Worm (Caenorhabditis elegans) whole organism, young adult: Measurements from ENCODE around the gene F18E3.11.

Experiments
- B0336.3 ChIP-seq: fragments of 200-800 bp; sonication (Bioruptor generic); IDR thresholded peaks from 2 replicates; pipeline ENCODE4 v1.3.6; 2022; ENCODE audit warnings: missing genetic modification characterization, missing compliant biosample characterization
- F39B2.1 ChIP-seq: fragments of 200-800 bp; sonication (Bioruptor generic); IDR thresholded peaks from 2 replicates; pipeline ENCODE4 v1.3.6; 2022; ENCODE audit warnings: missing genetic modification reagents, missing genetic modification characterization, missing compliant biosample characterization
- K12H6.12 ChIP-seq: fragments of 200-800 bp; sonication (Bioruptor generic); optimal IDR thresholded peaks from 2 replicates; lab custom pipeline; 2018; ENCODE audit warnings: mild to moderate bottlenecking, missing genetic modification characterization, missing compliant biosample characterization
- Y79H2A.3 ChIP-seq: fragments of 200-800 bp; sonication (Bioruptor generic); conservative IDR thresholded peaks from 2 replicates; pipeline ENCODE4 v1.3.6; 2022; ENCODE audit warnings: missing genetic modification reagents, missing genetic modification characterization, missing compliant biosample characterization
- ama-1 ChIP-seq, 3 experiments: fragments of 150-350 bp in 1 of 3; sonication (generic microtip) in 2 of 3; optimal IDR thresholded peaks; 2 replicates each; lab custom pipeline; 2014 to 2018; ENCODE audit warnings: missing biosample characterization in 2 of 3, missing genetic modification characterization in 2 of 3, missing genetic modification reagents in 2 of 3
- athp-1 ChIP-seq: sonication (generic microtip); optimal IDR thresholded peaks from 2 replicates; lab custom pipeline; 2017; ENCODE audit warnings: mild to moderate bottlenecking, missing genetic modification characterization, missing compliant biosample characterization
- lir-1 ChIP-seq: fragments of 200-800 bp; sonication (Bioruptor generic); conservative IDR thresholded peaks from 2 replicates; pipeline ENCODE4 v1.3.6; 2022; ENCODE audit warnings: missing genetic modification reagents, missing genetic modification characterization, missing compliant biosample characterization
- snpc-3.4 ChIP-seq: sonication (generic microtip); optimal IDR thresholded peaks from 2 replicates; lab custom pipeline; 2017; ENCODE audit warnings: missing genetic modification characterization, mild to moderate bottlenecking, missing compliant biosample characterization, antibody characterized with exemption, moderate library complexity, missing genotype, missing genetic modification reagents
- tbp1 ChIP-seq: fragments of 200-800 bp; sonication (Bioruptor generic); optimal IDR thresholded peaks from 2 replicates; lab custom pipeline; 2018; ENCODE audit warnings: mild to moderate bottlenecking, missing genetic modification characterization, missing compliant biosample characterization
- unc-62 ChIP-seq: fragments of 150-350 bp; optimal IDR thresholded peaks from 2 replicates; lab custom pipeline; 2014; ENCODE audit warnings: missing biosample characterization, missing genetic modification reagents, missing genetic modification characterization
- ztf-18 ChIP-seq: sonication (generic microtip); optimal IDR thresholded peaks from 2 replicates; lab custom pipeline; 2016; ENCODE audit warnings: missing genotype, mild to moderate bottlenecking, missing genetic modification characterization, missing compliant biosample characterization
- ztf-28 ChIP-seq: fragments of 200-800 bp; sonication (Bioruptor generic); IDR thresholded peaks from 2 replicates; pipeline ENCODE4 v1.3.6; 2022; ENCODE audit warnings: missing genetic modification reagents, missing genetic modification characterization, missing compliant biosample characterization

DNA sequence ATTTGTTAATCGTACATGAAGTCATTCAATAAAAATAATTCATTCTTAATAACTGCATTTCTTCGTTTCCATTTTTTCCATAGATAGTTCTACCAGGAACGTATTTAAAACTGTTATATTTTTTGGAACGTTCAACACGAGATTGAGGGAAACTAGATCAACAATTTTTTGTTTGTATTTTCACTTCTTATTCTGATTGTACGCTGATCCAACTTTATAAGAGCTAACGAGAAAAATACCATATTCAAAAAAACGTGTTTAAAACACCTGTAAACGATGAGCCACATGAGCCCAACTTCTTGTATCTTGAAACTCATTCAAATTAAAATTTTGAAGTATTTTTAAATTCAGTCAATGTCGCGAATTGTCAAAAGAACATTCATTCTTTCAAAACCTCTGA lies 3.3 kb downstream of the F18E3.11 start:
- TF ChIP-seq B0336.3, result no peak
- no peak for TF ChIP-seq snpc-3.4 (tag; lab: Kevin White, UChicago)
- no peak for TF ChIP-seq K12H6.12
- TF ChIP-seq ztf-18 (tag; lab: Kevin White, UChicago), result no peak
- no peak for TF ChIP-seq ztf-28 (GFP tag; lab: Robert Waterston, UW)
- no peak for TF ChIP-seq tbp1
- TF ChIP-seq ama-1 (optimal IDR thresholded peaks at IDR 0.05; lab: Kevin White, UChicago), result no peak
- TF ChIP-seq ama-1 (GFP tag; optimal IDR thresholded peaks at IDR 0.05; lab: Kevin White, UChicago), result no peak
- TF ChIP-seq athp-1 (tag; lab: Kevin White, UChicago), result no peak
- no peak for TF ChIP-seq lir-1 (GFP tag; lab: Robert Waterston, UW)
- TF ChIP-seq unc-62 (GFP tag; lab: Kevin White, UChicago), result no peak
- TF ChIP-seq Y79H2A.3, result no peak
- TF ChIP-seq F39B2.1 (GFP tag; lab: Robert Waterston, UW), result no peak
